Fruit fly (Drosophila melanogaster): ENCODE results near the gene CG43098.
A peak's percentile ranks its signal among the peaks of the same experiment; 100 is the strongest.

CG43098 gene

dm6 chr3L:3616344-3616743 lies 42.5 kb upstream of the CG43098 start (continued):
- TF ChIP-seq CG11085 (GFP tag; IDR thresholded peaks at IDR 0.05) (peak; percentile 81), bsh (GFP tag; optimal IDR thresholded peaks at IDR 0.05) (peak in 1 of 2 experiments; percentile 75), Dref (GFP tag; IDR thresholded peaks at IDR 0.05) (no peak), CG11456 (GFP tag; IDR thresholded peaks at IDR 0.05) (peak; percentile 98), HLH3B (GFP tag; IDR thresholded peaks at IDR 0.05) (peak; percentile 68), CG10209 (GFP tag; optimal IDR thresholded peaks at IDR 0.05) (peak; percentile 70), Ets97D (GFP tag; optimal IDR thresholded peaks at IDR 0.05) (peak; percentile 62), CG17612 (GFP tag; IDR thresholded peaks at IDR 0.05) (peak; percentile 49; the same call in 1 of the 2 replicates), gsb (GFP tag; IDR thresholded peaks at IDR 0.05) (peak; percentile 67), Fer1 (GFP tag; optimal IDR thresholded peaks at IDR 0.05) (peak; percentile 69), CG8924 (tag; optimal IDR thresholded peaks at IDR 0.05) (peak; percentile 52), CG17829 (tag; optimal IDR thresholded peaks at IDR 0.05) (peak; percentile 88), CG34376 (GFP tag; optimal IDR thresholded peaks at IDR 0.05) (peak; percentile 33), gt (GFP tag; IDR thresholded peaks at IDR 0.05) (no peak; the same call in 1 of the 2 replicates), CG7745 (tag; optimal IDR thresholded peaks at IDR 0.05) (no peak), slbo (GFP tag; IDR thresholded peaks at IDR 0.05) (peak; percentile 92), Usf (GFP tag; optimal IDR thresholded peaks at IDR 0.05) (peak; percentile 62), p53 (GFP tag; optimal IDR thresholded peaks at IDR 0.05) (peak; percentile 65), CG2678 (tag; optimal IDR thresholded peaks at IDR 0.05) (peak; percentile 64), CG13123 (GFP tag; optimal IDR thresholded peaks at IDR 0.05) (peak; percentile 33), ERR (GFP tag; optimal IDR thresholded peaks at IDR 0.05) (peak; percentile 30), fd96Cb (tag; optimal IDR thresholded peaks at IDR 0.05) (peak; percentile 63), CG8478 (optimal IDR thresholded peaks at IDR 0.05) (no peak), ro (GFP tag; IDR thresholded peaks at IDR 0.05) (peak; percentile 55; the same call in 1 of the 2 replicates), E2f1 (GFP tag; IDR thresholded peaks at IDR 0.05) (peak; percentile 78), maf-S (GFP tag; optimal IDR thresholded peaks at IDR 0.05) (peak; percentile 52), Hsf (GFP tag; optimal IDR thresholded peaks at IDR 0.05) (peak; percentile 90), cwo (GFP tag; optimal IDR thresholded peaks at IDR 0.05) (no peak), CG3407 (GFP tag; optimal IDR thresholded peaks at IDR 0.05) (peak; percentile 54), CG9876 (GFP tag; optimal IDR thresholded peaks at IDR 0.05) (peak; percentile 86), Adf1 (GFP tag; IDR thresholded peaks at IDR 0.05) (no peak), gsb-n (tag; optimal IDR thresholded peaks at IDR 0.05) (peak; percentile 65), zen2 (GFP tag; IDR thresholded peaks at IDR 0.05; ENCODE audit: partially characterized antibody) (no peak), stwl (tag; optimal IDR thresholded peaks at IDR 0.05) (peak; percentile 81), CG5180 (GFP tag; optimal IDR thresholded peaks at IDR 0.05) (no peak), pum (GFP tag; optimal IDR thresholded peaks at IDR 0.05) (peak; percentile 82), emc (GFP tag; optimal IDR thresholded peaks at IDR 0.05) (peak; percentile 47), pros (GFP tag; optimal IDR thresholded peaks at IDR 0.05) (no peak), ATbp (GFP tag; optimal IDR thresholded peaks at IDR 0.05) (peak; percentile 51), fu2 (GFP tag; optimal IDR thresholded peaks at IDR 0.05) (peak; percentile 69), trem (tag; optimal IDR thresholded peaks at IDR 0.05) (peak; percentile 57), insv (GFP tag; optimal IDR thresholded peaks at IDR 0.05) (peak in 1 of 2 experiments; percentile 84), C15 (GFP tag; IDR thresholded peaks at IDR 0.05) (no peak), pan (optimal IDR thresholded peaks at IDR 0.05) (no peak), pan (GFP tag; optimal IDR thresholded peaks at IDR 0.05 in 1 of 2, IDR thresholded peaks at IDR 0.05 in 1 of 2) (peak in 1 of 2 experiments; percentile 80), Ptx1 (GFP tag; IDR thresholded peaks at IDR 0.05) (peak; percentile 89), gcm (GFP tag; optimal IDR thresholded peaks at IDR 0.05) (peak; percentile 32), Dip3 (GFP tag; optimal IDR thresholded peaks at IDR 0.05) (peak; percentile 52), Max (GFP tag; optimal IDR thresholded peaks at IDR 0.05) (no peak), odd (GFP tag; optimal IDR thresholded peaks at IDR 0.05) (peak; percentile 6), CG1529 (GFP tag; optimal IDR thresholded peaks at IDR 0.05) (no peak), dan (GFP tag; IDR thresholded peaks at IDR 0.05) (no peak)

Data from whole organism, embryonic.